Fruit fly (Drosophila melanogaster): Measurements from ENCODE around the gene CtsL4.

The CtsL4 gene

dm6 chr2L:10321036-10321583 lies 35.3 kb downstream of the CtsL4 start (continued):
- no peak for TF ChIP-seq caup (GFP tag; optimal IDR thresholded peaks at IDR 0.05; ENCODE audit: severe bottlenecking)
- no peak for TF ChIP-seq row (GFP tag; IDR thresholded peaks at IDR 0.05)
- no peak for TF ChIP-seq CG10267 (tag; optimal IDR thresholded peaks at IDR 0.05)
- no peak for TF ChIP-seq Dad (GFP tag; optimal IDR thresholded peaks at IDR 0.05)
- TF ChIP-seq crol (GFP tag; IDR thresholded peaks at IDR 0.05) = no peak
- TF ChIP-seq CG3065 (GFP tag; optimal IDR thresholded peaks at IDR 0.05) = no peak
- no peak for TF ChIP-seq Spps (tag; optimal IDR thresholded peaks at IDR 0.05)
- no peak for TF ChIP-seq HLHmδ (GFP tag; optimal IDR thresholded peaks at IDR 0.05)
- TF ChIP-seq scrt (GFP tag; optimal IDR thresholded peaks at IDR 0.05) = no peak
- peak; percentile 4 for TF ChIP-seq pb (GFP tag; optimal IDR thresholded peaks at IDR 0.05)
- no peak for TF ChIP-seq trem (tag; optimal IDR thresholded peaks at IDR 0.05)
- peak; percentile 57 for TF ChIP-seq sens (GFP tag)
- TF ChIP-seq Gsc (GFP tag; IDR thresholded peaks at IDR 0.05) = no peak
- no peak for TF ChIP-seq tll (GFP tag; optimal IDR thresholded peaks at IDR 0.05)
- no peak for TF ChIP-seq Asciz (GFP tag; optimal IDR thresholded peaks at IDR 0.05)

- TF ChIP-seq CG16863 (GFP tag; optimal IDR thresholded peaks at IDR 0.05) (no peak), HLH4C (GFP tag; IDR thresholded peaks at IDR 0.05; ENCODE audit: partially characterized antibody) (no peak), CG14050 (GFP tag; IDR thresholded peaks at IDR 0.05) (no peak), Oaz (GFP tag; IDR thresholded peaks at IDR 0.05) (no peak), ftz-f1 (GFP tag; optimal IDR thresholded peaks at IDR 0.05) (no peak), CG6654 (GFP tag; optimal IDR thresholded peaks at IDR 0.05) (no peak), bab2 (GFP tag; optimal IDR thresholded peaks at IDR 0.05) (no peak), CG12071 (GFP tag; optimal IDR thresholded peaks at IDR 0.05) (no peak), exex (tag; optimal IDR thresholded peaks at IDR 0.05) (peak; percentile 77), Pdp1 (GFP tag; optimal IDR thresholded peaks at IDR 0.05) (peak in 1 of 2 experiments; percentile 75), ci (GFP tag; IDR thresholded peaks at IDR 0.05) (no peak), pb (GFP tag; optimal IDR thresholded peaks at IDR 0.05) (no peak), D19B (GFP tag; optimal IDR thresholded peaks at IDR 0.05) (peak; percentile 66), Elba2 (GFP tag; optimal IDR thresholded peaks at IDR 0.05) (no peak), CG13296 (GFP tag; optimal IDR thresholded peaks at IDR 0.05) (no peak), CG6765 (GFP tag; optimal IDR thresholded peaks at IDR 0.05) (no peak), HmgZ (tag; optimal IDR thresholded peaks at IDR 0.05) (no peak), eve (GFP tag; optimal IDR thresholded peaks at IDR 0.05) (peak in 1 of 2 experiments; percentile 28), Med (GFP tag) (peak; percentile 10), CG1832 (GFP tag; optimal IDR thresholded peaks at IDR 0.05) (no peak)
These were observed 36.1 kb downstream of the CtsL4 start for dm6 chr2L:10320174-10320775.

dm6 chr2L:10315888-10316287 lies 40.5 kb downstream of the CtsL4 start:
- TF ChIP-seq CG12219 (GFP tag; optimal IDR thresholded peaks at IDR 0.05) (no peak), mam (GFP tag; optimal IDR thresholded peaks at IDR 0.05) (no peak), Atf3 (GFP tag; optimal IDR thresholded peaks at IDR 0.05) (no peak), odd (GFP tag; optimal IDR thresholded peaks at IDR 0.05) (no peak), grn (GFP tag; optimal IDR thresholded peaks at IDR 0.05) (peak; percentile 45), CG30403 (GFP tag; optimal IDR thresholded peaks at IDR 0.05) (no peak), lov (optimal IDR thresholded peaks at IDR 0.05) (no peak), lov (GFP tag; IDR thresholded peaks at IDR 0.05) (no peak), CG12769 (tag; optimal IDR thresholded peaks at IDR 0.05) (no peak), CG6813 (GFP tag; optimal IDR thresholded peaks at IDR 0.05) (no peak), sug (tag; optimal IDR thresholded peaks at IDR 0.05) (peak; percentile 16), Lhr (GFP tag; optimal IDR thresholded peaks at IDR 0.05) (no peak), exex (tag; optimal IDR thresholded peaks at IDR 0.05) (peak; percentile 83), scrt (GFP tag; optimal IDR thresholded peaks at IDR 0.05) (no peak), onecut (GFP tag; IDR thresholded peaks at IDR 0.05) (no peak), Hr78 (GFP tag; optimal IDR thresholded peaks at IDR 0.05) (peak in 1 of 2 experiments; percentile 55), zen (tag; optimal IDR thresholded peaks at IDR 0.05) (no peak)
